Fruit fly (Drosophila melanogaster) whole organism, embryonic: ENCODE data around the gene put.

ENCODE experiments used
- Abd-B ChIP-seq: fragments of 200-800 bp; sonication (Bioruptor generic); optimal IDR thresholded peaks from 2 replicates; lab custom pipeline; 2018; ENCODE audit warnings: missing biosample characterization, mild to moderate bottlenecking, missing genetic modification characterization, moderate library complexity
- B-H1 ChIP-seq: fragments of 200-800 bp; sonication (Bioruptor generic); IDR thresholded peaks from 3 replicates; pipeline ENCODE4 v1.3.6; 2022; ENCODE audit warnings: missing biosample characterization, missing genetic modification characterization
- B-H2 ChIP-seq: fragments of 200-800 bp; sonication (Bioruptor generic); optimal IDR thresholded peaks from 2 replicates; lab custom pipeline; 2018; ENCODE audit warnings: missing biosample characterization, mild to moderate bottlenecking, missing genetic modification characterization
- CG10321 ChIP-seq: fragments of 200-800 bp; sonication (Bioruptor generic); IDR thresholded peaks from 2 replicates; pipeline ENCODE4 v1.3.6; 2022; ENCODE audit warnings: missing biosample characterization, missing genetic modification characterization
- CG10366 ChIP-seq: fragments of 200-800 bp; sonication (Bioruptor generic); IDR thresholded peaks from 2 replicates; pipeline ENCODE4 v1.3.6; 2022; ENCODE audit warnings: missing biosample characterization, missing genetic modification characterization
- CG10543 ChIP-seq: fragments of 200-800 bp; sonication (Bioruptor generic); optimal IDR thresholded peaks from 3 replicates; lab custom pipeline; 2017; ENCODE audit warnings: missing biosample characterization, mild to moderate bottlenecking, missing genetic modification characterization, moderate library complexity
- CG13296 ChIP-seq: fragments of 200-800 bp; sonication (Bioruptor generic); optimal IDR thresholded peaks from 3 replicates; lab custom pipeline; 2018; ENCODE audit warnings: missing biosample characterization, mild to moderate bottlenecking, missing genetic modification characterization
- CG15601 ChIP-seq: fragments of 200-800 bp; sonication (Bioruptor generic); optimal IDR thresholded peaks from 3 replicates; lab custom pipeline; 2019; ENCODE audit warnings: missing biosample characterization, mild to moderate bottlenecking, missing genetic modification characterization, moderate library complexity
- CG16813 ChIP-seq: fragments of 200-800 bp; sonication (Bioruptor generic); IDR thresholded peaks from 3 replicates; pipeline ENCODE4 v1.3.6; 2022; ENCODE audit warnings: missing biosample characterization, missing genetic modification characterization; ENCODE audit not compliant: partially characterized antibody
- CG17359 ChIP-seq: fragments of 200-800 bp; sonication (Bioruptor generic); optimal IDR thresholded peaks from 3 replicates; lab custom pipeline; 2018; ENCODE audit warnings: missing biosample characterization, mild to moderate bottlenecking, missing genetic modification characterization, moderate library complexity
- CG2199 ChIP-seq: fragments of 200-800 bp; sonication (Bioruptor generic); IDR thresholded peaks from 3 replicates; pipeline ENCODE4 v1.3.6; 2022; ENCODE audit warnings: missing biosample characterization, missing genetic modification characterization
- CG32767 ChIP-seq: fragments of 200-800 bp; sonication (Bioruptor generic); IDR thresholded peaks from 2 replicates; pipeline ENCODE4 v1.3.6; 2022; ENCODE audit warnings: missing biosample characterization, missing genetic modification characterization
- CG33557 ChIP-seq: fragments of 200-800 bp; sonication (Bioruptor generic); optimal IDR thresholded peaks from 2 replicates; lab custom pipeline; 2019; ENCODE audit warnings: missing biosample characterization, mild to moderate bottlenecking, missing genetic modification characterization, moderate library complexity
- CG3407 ChIP-seq: fragments of 200-800 bp; sonication (Bioruptor generic); optimal IDR thresholded peaks from 2 replicates; lab custom pipeline; 2018; ENCODE audit warnings: missing biosample characterization, mild to moderate bottlenecking, missing genetic modification characterization
- CG4730 ChIP-seq: fragments of 200-800 bp; sonication (Bioruptor generic); IDR thresholded peaks from 2 replicates; pipeline ENCODE4 v1.3.6; 2022; ENCODE audit warnings: missing biosample characterization, missing genetic modification characterization
- CG6175 ChIP-seq: fragments of 200-800 bp; sonication (Bioruptor generic); IDR thresholded peaks from 3 replicates; pipeline ENCODE4 v1.3.6; 2022; ENCODE audit warnings: missing biosample characterization, missing genetic modification characterization
- CG6683 ChIP-seq: fragments of 200-800 bp; sonication (Bioruptor generic); optimal IDR thresholded peaks from 2 replicates; lab custom pipeline; 2017; ENCODE audit warnings: missing biosample characterization, mild to moderate bottlenecking, missing genetic modification characterization, missing genetic modification reagents
- CG6854 ChIP-seq: fragments of 200-800 bp; sonication (Bioruptor generic); optimal IDR thresholded peaks from 3 replicates; lab custom pipeline; 2017; ENCODE audit warnings: missing biosample characterization, mild to moderate bottlenecking, missing genetic modification characterization
- CG7372 ChIP-seq: fragments of 200-800 bp; sonication (Bioruptor generic); IDR thresholded peaks from 2 replicates; pipeline ENCODE4 v1.3.6; 2022; ENCODE audit warnings: missing biosample characterization, missing genetic modification characterization
- CG8281 ChIP-seq: fragments of 200-800 bp; sonication (Bioruptor generic); optimal IDR thresholded peaks from 2 replicates; lab custom pipeline; 2018; ENCODE audit warnings: missing biosample characterization, mild to moderate bottlenecking, missing genetic modification characterization, moderate library complexity
- CG8388 ChIP-seq: fragments of 200-800 bp; sonication (Bioruptor generic); optimal IDR thresholded peaks from 2 replicates; lab custom pipeline; 2019; ENCODE audit warnings: missing biosample characterization, mild to moderate bottlenecking, missing genetic modification characterization, moderate library complexity
- CHES-1-like ChIP-seq: fragments of 200-800 bp; sonication (Bioruptor generic); optimal IDR thresholded peaks from 2 replicates; lab custom pipeline; 2016; ENCODE audit warnings: missing biosample characterization, missing genetic modification characterization
- ERR ChIP-seq: fragments of 200-800 bp; sonication (Bioruptor generic); optimal IDR thresholded peaks from 2 replicates; lab custom pipeline; 2016; ENCODE audit warnings: missing biosample characterization, missing genetic modification characterization
- Ets97D ChIP-seq: fragments of 200-800 bp; sonication (Bioruptor generic); optimal IDR thresholded peaks from 3 replicates; lab custom pipeline; 2016; ENCODE audit warnings: missing biosample characterization, missing genetic modification characterization
- Fer3 ChIP-seq: fragments of 200-800 bp; sonication (Bioruptor generic); optimal IDR thresholded peaks from 2 replicates; lab custom pipeline; 2018; ENCODE audit warnings: missing biosample characterization, mild to moderate bottlenecking, missing genetic modification characterization, moderate library complexity
- Gsc ChIP-seq: fragments of 200-800 bp; sonication (Bioruptor generic); IDR thresholded peaks from 2 replicates; pipeline ENCODE4 v1.3.6; 2022; ENCODE audit warnings: missing biosample characterization, missing genetic modification characterization
- H2.0 ChIP-seq: fragments of 200-800 bp; sonication (Bioruptor generic); IDR thresholded peaks from 2 replicates; pipeline ENCODE4 v1.3.6; 2022; ENCODE audit warnings: missing biosample characterization, missing genetic modification characterization
- HmgZ ChIP-seq: fragments of 200-800 bp; sonication (Bioruptor generic); optimal IDR thresholded peaks from 2 replicates; lab custom pipeline; 2018; ENCODE audit warnings: missing biosample characterization, mild to moderate bottlenecking, missing genetic modification characterization
- Hr51 ChIP-seq, 2 experiments: fragments of 200-800 bp; sonication (Bioruptor generic); optimal IDR thresholded peaks; 2 replicates in 1 of 2; 3 replicates in 1 of 2; lab custom pipeline; 2016 to 2018; ENCODE audit warnings: missing biosample characterization in 2 of 2, missing genetic modification characterization in 2 of 2, mild to moderate bottlenecking in 1 of 2, moderate library complexity in 1 of 2
- Lhr ChIP-seq: fragments of 200-800 bp; sonication (Bioruptor generic); optimal IDR thresholded peaks from 3 replicates; lab custom pipeline; 2017; ENCODE audit warnings: mild to moderate bottlenecking, missing biosample characterization, missing genetic modification reagents, missing genetic modification characterization
- Lpt ChIP-seq: fragments of >200 bp; optimal IDR thresholded peaks from 2 replicates; lab custom pipeline; 2018; ENCODE audit warnings: missing biosample characterization, missing genetic modification characterization
- MBD-R2 ChIP-seq: fragments of 200-800 bp; sonication (Bioruptor generic); IDR thresholded peaks from 2 replicates; pipeline ENCODE4 v1.3.6; 2022; ENCODE audit warnings: missing biosample characterization, missing genetic modification characterization
- PHDP ChIP-seq: fragments of 200-800 bp; sonication (Bioruptor generic); optimal IDR thresholded peaks from 3 replicates; lab custom pipeline; 2018; ENCODE audit warnings: missing biosample characterization, mild to moderate bottlenecking, missing genetic modification characterization, moderate library complexity
- Pdp1 ChIP-seq, 2 experiments: fragments of 200-800 bp; sonication (Bioruptor generic); optimal IDR thresholded peaks; 3 replicates each; lab custom pipeline; 2016; ENCODE audit warnings: missing biosample characterization in 2 of 2, missing genetic modification characterization in 2 of 2, mild to moderate bottlenecking in 1 of 2, moderate library complexity in 1 of 2
- Xrp1 ChIP-seq: fragments of 200-800 bp; sonication (Bioruptor generic); IDR thresholded peaks from 2 replicates; pipeline ENCODE4 v1.3.6; 2022; ENCODE audit warnings: missing biosample characterization, missing genetic modification characterization
- abd-A ChIP-seq: fragments of 200-800 bp; sonication (Bioruptor generic); optimal IDR thresholded peaks from 3 replicates; lab custom pipeline; 2019; ENCODE audit warnings: missing biosample characterization, mild to moderate bottlenecking, missing genetic modification characterization, moderate library complexity
- bab2 ChIP-seq: fragments of 200-800 bp; sonication (Bioruptor generic); optimal IDR thresholded peaks from 2 replicates; lab custom pipeline; 2016; ENCODE audit warnings: missing biosample characterization, missing genetic modification characterization
- cwo ChIP-seq: fragments of 200-800 bp; sonication (Bioruptor generic); optimal IDR thresholded peaks from 3 replicates; lab custom pipeline; 2017; ENCODE audit warnings: missing biosample characterization, missing genetic modification characterization, mild to moderate bottlenecking, moderate library complexity, missing genetic modification reagents
- ftz-f1 ChIP-seq: fragments of 200-800 bp; sonication (Bioruptor generic); optimal IDR thresholded peaks from 2 replicates; lab custom pipeline; 2016; ENCODE audit warnings: missing biosample characterization, missing genetic modification characterization
- fu2 ChIP-seq: fragments of 200-800 bp; sonication (Bioruptor generic); optimal IDR thresholded peaks from 2 replicates; lab custom pipeline; 2016; ENCODE audit warnings: missing biosample characterization, missing genetic modification characterization
- gcm ChIP-seq: fragments of 200-800 bp; sonication (Bioruptor generic); optimal IDR thresholded peaks from 2 replicates; lab custom pipeline; 2019; ENCODE audit warnings: missing biosample characterization, mild to moderate bottlenecking, missing genetic modification characterization, moderate library complexity
- gfzf ChIP-seq: fragments of 200-800 bp; sonication (Bioruptor generic); optimal IDR thresholded peaks from 2 replicates; lab custom pipeline; 2016; ENCODE audit warnings: missing biosample characterization, mild to moderate bottlenecking, missing genetic modification characterization, moderate library complexity
- grn ChIP-seq: fragments of 200-800 bp; sonication (Bioruptor generic); optimal IDR thresholded peaks from 3 replicates; lab custom pipeline; 2017; ENCODE audit warnings: missing biosample characterization, missing genetic modification characterization
- hth ChIP-seq: fragments of >200 bp; optimal IDR thresholded peaks from 2 replicates; lab custom pipeline; 2017; ENCODE audit warnings: inconsistent platforms
- mam ChIP-seq: fragments of 200-800 bp; sonication (Bioruptor generic); optimal IDR thresholded peaks from 3 replicates; lab custom pipeline; 2016; ENCODE audit warnings: missing biosample characterization, missing genetic modification characterization
- onecut ChIP-seq: fragments of 200-800 bp; sonication (Bioruptor generic); IDR thresholded peaks from 2 replicates; pipeline ENCODE4 v1.3.6; 2022; ENCODE audit warnings: missing biosample characterization, missing genetic modification characterization
- pnt ChIP-seq: fragments of 200-800 bp; sonication (Bioruptor generic); optimal IDR thresholded peaks from 3 replicates; lab custom pipeline; 2016; ENCODE audit warnings: missing biosample characterization, missing genetic modification characterization
- tll ChIP-seq, 2 experiments: fragments of 200-800 bp in 1 of 2; fragments of >200 bp in 1 of 2; sonication (Bioruptor generic) in 1 of 2; optimal IDR thresholded peaks; 2 replicates each; lab custom pipeline; 2017 to 2019; ENCODE audit warnings: missing biosample characterization in 2 of 2, missing genetic modification characterization in 2 of 2, mild to moderate bottlenecking in 1 of 2, moderate library complexity in 1 of 2
- trh ChIP-seq: fragments of 200-800 bp; sonication (Bioruptor generic); optimal IDR thresholded peaks from 2 replicates; lab custom pipeline; 2016; ENCODE audit warnings: missing biosample characterization, missing genetic modification characterization
- vvl ChIP-seq: fragments of 200-800 bp; sonication (Bioruptor generic); IDR thresholded peaks from 2 replicates; pipeline ENCODE4 v1.3.6; 2022; ENCODE audit warnings: missing biosample characterization, missing genetic modification characterization
- yki ChIP-seq: fragments of >200 bp; optimal IDR thresholded peaks from 3 replicates; lab custom pipeline; 2018
- zen2 ChIP-seq: fragments of 200-800 bp; sonication (Bioruptor generic); IDR thresholded peaks from 3 replicates; pipeline ENCODE4 v1.3.6; 2022; ENCODE audit warnings: missing biosample characterization, missing genetic modification characterization; ENCODE audit not compliant: partially characterized antibody

The put gene

DNA sequence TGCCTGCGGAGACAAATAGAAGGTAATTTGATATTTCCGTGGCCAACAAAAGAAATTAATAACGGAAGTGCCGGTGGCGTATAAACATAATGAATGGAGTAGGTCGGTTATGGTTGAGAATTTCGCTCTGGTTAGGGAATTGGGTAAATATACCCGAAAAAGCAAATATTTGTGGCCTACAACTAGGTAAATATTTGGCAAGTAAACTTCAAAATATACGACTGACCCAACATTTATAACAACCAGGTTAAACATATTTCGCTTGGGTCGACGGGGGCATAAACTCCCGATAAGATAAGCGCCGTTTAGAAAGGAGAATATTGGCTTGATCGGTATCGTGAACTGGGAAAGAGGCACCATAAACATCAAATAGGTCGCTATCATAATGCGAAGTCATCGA is 45.3 kb upstream of the put start (continued):
- TF ChIP-seq CG16813 (GFP tag; lab: Robert Waterston, UW) (no peak), Pdp1 (GFP tag; optimal IDR thresholded peaks at IDR 0.05; lab: Kevin White, UChicago) (no peak), Lhr (GFP tag; lab: Kevin White, UChicago) (peak; percentile 4), onecut (peak; percentile 57; the same call in 1 of the 2 replicates), cwo (GFP tag; lab: Kevin White, UChicago) (no peak), CG6854 (GFP tag; lab: Kevin White, UChicago) (no peak), CG10321 (no peak), B-H2 (GFP tag; lab: Kevin White, UChicago) (no peak), CG6683 (no peak), mam (GFP tag; lab: Kevin White, UChicago) (no peak), CG10366 (GFP tag; lab: Robert Waterston, UW) (no peak), CG10543 (GFP tag; lab: Kevin White, UChicago) (peak; percentile 9), B-H1 (no peak), abd-A (no peak), ftz-f1 (GFP tag; lab: Kevin White, UChicago) (no peak), CG17359 (no peak), CG15601 (tag; lab: Kevin White, UChicago) (peak; percentile 73), Xrp1 (peak; percentile 77), Ets97D (no peak), Lpt (GFP tag; lab: Kevin White, UChicago) (no peak), trh (GFP tag; lab: Kevin White, UChicago) (no peak), bab2 (GFP tag; lab: Kevin White, UChicago) (peak; percentile 10), hth (lab: Kevin White, UChicago) (no peak), CG32767 (GFP tag; lab: Robert Waterston, UW) (no peak), gfzf (GFP tag; lab: Kevin White, UChicago) (no peak), fu2 (GFP tag; lab: Kevin White, UChicago) (no peak), yki (lab: Kevin White, UChicago) (no peak), HmgZ (tag; lab: Kevin White, UChicago) (peak; percentile 3), tll (GFP tag; optimal IDR thresholded peaks at IDR 0.05; lab: Kevin White, UChicago) (peak in 1 of 2 experiments; percentile 78), gcm (peak; percentile 75), CG6175 (GFP tag; lab: Robert Waterston, UW) (no peak), CG8388 (GFP tag; lab: Kevin White, UChicago) (no peak), PHDP (tag; lab: Kevin White, UChicago) (peak; percentile 51), Gsc (GFP tag; lab: Robert Waterston, UW) (no peak), CG33557 (GFP tag; lab: Kevin White, UChicago) (peak; percentile 96), Fer3 (tag; lab: Kevin White, UChicago) (no peak), CG7372 (no peak), vvl (GFP tag; lab: Robert Waterston, UW) (no peak), pnt (GFP tag; lab: Kevin White, UChicago) (no peak), CG2199 (no peak), Abd-B (GFP tag; lab: Kevin White, UChicago) (no peak), MBD-R2 (GFP tag; lab: Robert Waterston, UW) (no peak), CG8281 (tag; lab: Kevin White, UChicago) (no peak), CG13296 (no peak), Hr51 (GFP tag; optimal IDR thresholded peaks at IDR 0.05; lab: Kevin White, UChicago) (no peak), CG3407 (GFP tag; lab: Kevin White, UChicago) (peak; percentile 64), grn (GFP tag; lab: Kevin White, UChicago) (peak; percentile 64), H2.0 (GFP tag; lab: Robert Waterston, UW) (no peak), ERR (no peak), CG4730 (GFP tag; lab: Robert Waterston, UW) (no peak), CHES-1-like (GFP tag; lab: Kevin White, UChicago) (no peak), zen2 (GFP tag; lab: Robert Waterston, UW) (no peak)
